5 worm cellular contexts compared by ENCODE assay signal in the genomic region with DNA sequence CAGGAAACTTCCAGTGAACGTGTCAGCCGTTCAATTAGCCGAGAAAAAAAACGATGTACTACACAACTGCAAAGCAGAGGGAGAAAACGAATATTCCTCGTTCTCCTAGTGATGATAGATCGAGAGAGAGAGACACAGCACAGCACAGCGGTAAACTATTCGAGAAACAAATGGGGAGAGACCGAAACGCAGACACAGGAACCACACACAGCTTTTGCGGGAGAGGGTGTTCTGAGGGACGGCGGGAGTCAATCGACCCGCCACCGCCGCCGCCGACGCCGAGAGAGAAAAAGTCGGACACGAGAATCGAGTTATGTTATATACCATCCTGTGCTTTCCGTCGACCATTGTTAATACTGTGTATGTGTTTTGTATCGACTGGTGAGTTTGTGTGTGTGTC.
TF ChIP-seq lines count a peak whose summit lies in the region.

No protein-coding gene starts in this region.

TF ChIP-seq in whole organism, L1 larva, 84 proteins besides CTCF, POLR2A, EP300 and RAD21 (continues in another document):
- TF ChIP-seq isw-1 (GFP tag; IDR thresholded peaks at IDR 0.05; lab: Robert Waterston, UW): no peak
- TF ChIP-seq nhr-19 (GFP tag; conservative IDR thresholded peaks at IDR 0.05; lab: Robert Waterston, UW): peak; percentile 18; the same call in 1 of the 2 replicates
- TF ChIP-seq C04F5.9 (tag; optimal IDR thresholded peaks at IDR 0.05; lab: Kevin White, UChicago): no peak
- no peak for TF ChIP-seq fos-1 (tag; optimal IDR thresholded peaks at IDR 0.05; lab: Kevin White, UChicago)
- TF ChIP-seq jun-1 (tag; optimal IDR thresholded peaks at IDR 0.05; lab: Kevin White, UChicago): no peak
- no peak for TF ChIP-seq irx-1 (tag; optimal IDR thresholded peaks at IDR 0.05; lab: Kevin White, UChicago)
- peak; percentile 13 for TF ChIP-seq tbx-2 (tag; optimal IDR thresholded peaks at IDR 0.05; lab: Kevin White, UChicago)
- peak; percentile 22 for TF ChIP-seq swsn-7 (tag; optimal IDR thresholded peaks at IDR 0.05; lab: Kevin White, UChicago)
- no peak for TF ChIP-seq mef-2 (tag; optimal IDR thresholded peaks at IDR 0.05; lab: Kevin White, UChicago)
- TF ChIP-seq lin-13 (GFP tag; optimal IDR thresholded peaks at IDR 0.05; lab: Kevin White, UChicago): no peak
- no peak for TF ChIP-seq aha-1 (tag; optimal IDR thresholded peaks at IDR 0.05; lab: Kevin White, UChicago)
- peak in 1 of 2 experiments; percentile 10 for TF ChIP-seq lin-35 (GFP tag; optimal IDR thresholded peaks at IDR 0.05; lab: Kevin White, UChicago)
- no peak for TF ChIP-seq fkh-10 (GFP tag; optimal IDR thresholded peaks at IDR 0.05; lab: Kevin White, UChicago)
- no peak for TF ChIP-seq C34B4.2 (tag; optimal IDR thresholded peaks at IDR 0.05; lab: Kevin White, UChicago)
- no peak for TF ChIP-seq ceh-82 (tag; optimal IDR thresholded peaks at IDR 0.05; lab: Kevin White, UChicago)
- TF ChIP-seq lin-14 (GFP tag; optimal IDR thresholded peaks at IDR 0.05; lab: Kevin White, UChicago): peak; percentile 83
- no peak for TF ChIP-seq blmp-1 (tag; optimal IDR thresholded peaks at IDR 0.05; lab: Kevin White, UChicago)
- TF ChIP-seq nhr-11 (tag; optimal IDR thresholded peaks at IDR 0.05; lab: Kevin White, UChicago): no peak

TF ChIP-seq in whole organism, L3 larva, 47 proteins besides CTCF, POLR2A, EP300 and RAD21:
- TF ChIP-seq nhr-28 (tag; optimal IDR thresholded peaks at IDR 0.05; lab: Kevin White, UChicago) (no peak), lin-39 (tag; optimal IDR thresholded peaks at IDR 0.05; lab: Kevin White, UChicago) (peak; percentile 61), snpc-4 (tag; optimal IDR thresholded peaks at IDR 0.05; lab: Kevin White, UChicago) (peak; percentile 36), pha-4 (tag; optimal IDR thresholded peaks at IDR 0.05; lab: Kevin White, UChicago) (peak; percentile 73), eor-1 (tag; optimal IDR thresholded peaks at IDR 0.05; lab: Kevin White, UChicago) (no peak), nhr-77 (tag; optimal IDR thresholded peaks at IDR 0.05; lab: Kevin White, UChicago) (no peak), mdl-1 (tag; optimal IDR thresholded peaks at IDR 0.05; lab: Kevin White, UChicago) (no peak), hmg-11 (tag; optimal IDR thresholded peaks at IDR 0.05; lab: Kevin White, UChicago) (peak; percentile 32), nfya-1 (tag; optimal IDR thresholded peaks at IDR 0.05; lab: Kevin White, UChicago; ENCODE audit: insufficient read depth) (peak; percentile 58), elt-2 (tag; optimal IDR thresholded peaks at IDR 0.05; lab: Kevin White, UChicago) (peak; percentile 40)
TF ChIP-seq in whole organism, L3 larva: peak in this region for 6.

TF ChIP-seq in whole organism, early embryonic, 17 proteins besides CTCF, POLR2A, EP300 and RAD21:
- TF ChIP-seq tbx-37 (GFP tag; conservative IDR thresholded peaks at IDR 0.05; lab: Robert Waterston, UW) (no peak), tra-4 (tag; optimal IDR thresholded peaks at IDR 0.05; lab: Kevin White, UChicago) (no peak), B0310.2 (tag; optimal IDR thresholded peaks at IDR 0.05; lab: Kevin White, UChicago) (peak; percentile 45), hmbx-1 (tag; optimal IDR thresholded peaks at IDR 0.05; lab: Kevin White, UChicago) (no peak), ceh-13 (GFP tag; optimal IDR thresholded peaks at IDR 0.05; lab: Kevin White, UChicago) (no peak), F13C5.2 (tag; optimal IDR thresholded peaks at IDR 0.05; lab: Kevin White, UChicago) (no peak), hmg-4 (GFP tag; optimal IDR thresholded peaks at IDR 0.05; lab: Kevin White, UChicago) (peak; percentile 52)
TF ChIP-seq in whole organism, early embryonic: peak in this region for 2.

TF ChIP-seq in whole organism, midembryonic, 9 proteins besides CTCF, POLR2A, EP300 and RAD21:
- TF ChIP-seq ref-1 (GFP tag; conservative IDR thresholded peaks at IDR 0.05; lab: Robert Waterston, UW) (no peak), ztf-23 (GFP tag; IDR thresholded peaks at IDR 0.05; lab: Robert Waterston, UW) (0 out of 2 replicates have a peak, but pooled peaks have one; percentile 9)

TF ChIP-seq in whole organism, young adult, 124 proteins besides CTCF, POLR2A, EP300 and RAD21:
- TF ChIP-seq lin-26 (GFP tag; IDR thresholded peaks at IDR 0.05; lab: Robert Waterston, UW) (0 out of 2 replicates have a peak, but pooled peaks have one; percentile 49), F39B2.1 (GFP tag; IDR thresholded peaks at IDR 0.05; lab: Robert Waterston, UW) (no peak), lsl-1 (GFP tag; optimal IDR thresholded peaks at IDR 0.05; lab: Kevin White, UChicago) (no peak), bed-2 (GFP tag; IDR thresholded peaks at IDR 0.05; lab: Robert Waterston, UW) (no peak), let-607 (tag; optimal IDR thresholded peaks at IDR 0.05; lab: Kevin White, UChicago) (peak in 1 of 2 experiments; percentile 10), zfh-2 (GFP tag; conservative IDR thresholded peaks at IDR 0.05; lab: Robert Waterston, UW) (peak; percentile 94), snpc-4 (GFP tag; optimal IDR thresholded peaks at IDR 0.05; lab: Kevin White, UChicago) (no peak), snpc-4 (tag; optimal IDR thresholded peaks at IDR 0.05; lab: Kevin White, UChicago) (peak in 3 of 4 experiments; percentile 20 to 64 (median 28)), ets-4 (GFP tag; optimal IDR thresholded peaks at IDR 0.05; lab: Kevin White, UChicago) (peak; percentile 23), attf-5 (GFP tag; optimal IDR thresholded peaks at IDR 0.05; lab: Kevin White, UChicago) (peak; percentile 36), egrh-3 (GFP tag; IDR thresholded peaks at IDR 0.05; lab: Robert Waterston, UW) (0 out of 2 replicates have a peak, but pooled peaks have one; percentile 19), hmg-1.2 (GFP tag; IDR thresholded peaks at IDR 0.05; lab: Robert Waterston, UW) (0 out of 2 replicates have a peak, but pooled peaks have one; percentile 29), B0336.3 (GFP tag; IDR thresholded peaks at IDR 0.05; lab: Robert Waterston, UW) (0 out of 2 replicates have a peak, but pooled peaks have one; percentile 20), nhr-80 (tag; optimal IDR thresholded peaks at IDR 0.05; lab: Kevin White, UChicago) (peak; percentile 59), cebp-1 (GFP tag; IDR thresholded peaks at IDR 0.05; lab: Robert Waterston, UW) (no peak), cebp-1 (tag; optimal IDR thresholded peaks at IDR 0.05; lab: Kevin White, UChicago) (peak; percentile 39), C17E4.6 (GFP tag; IDR thresholded peaks at IDR 0.05; lab: Robert Waterston, UW) (no peak), dox-1 (GFP tag; IDR thresholded peaks at IDR 0.05; lab: Robert Waterston, UW) (peak; percentile 70), F57A8.1 (GFP tag; optimal IDR thresholded peaks at IDR 0.05; lab: Kevin White, UChicago) (no peak)

Comparison
In these comparisons a context has a peak if more than half of its experiments do, and no peak if none do; other contexts are left out.
1. Of the 8 proteins assayed by ChIP-seq in both whole organism, young adult and whole organism, L1 larva: peak only in whole organism, young adult: snpc-4; only in whole organism, L1 larva: none; in both: none; in neither: 6; mixed calls (peak in some experiments, not most) for 1.